Worm (Caenorhabditis elegans): ENCODE results near the gene ZK1067.3.
A peak's percentile ranks its signal among the peaks of the same experiment; 100 is the strongest.

ZK1067.3 gene

ce11 chrII:9262845-9263402 is 39.9 kb downstream of the ZK1067.3 start:
- TF ChIP-seq nhr-84 (tag; optimal IDR thresholded peaks at IDR 0.05) (no peak), elt-3 (tag; optimal IDR thresholded peaks at IDR 0.05) (no peak), unc-86 (tag; optimal IDR thresholded peaks at IDR 0.05) (no peak), ztf-4 (tag; optimal IDR thresholded peaks at IDR 0.05) (no peak), sup-37 (GFP tag; optimal IDR thresholded peaks at IDR 0.05) (no peak), alr-1 (tag; optimal IDR thresholded peaks at IDR 0.05; ENCODE audit: borderline replicate concordance) (no peak)

ce11 chrII:9263784-9264183 is 40.7 kb downstream of the ZK1067.3 start:
- TF ChIP-seq C34B4.2 (tag; optimal IDR thresholded peaks at IDR 0.05) (no peak), unc-86 (tag; optimal IDR thresholded peaks at IDR 0.05) (no peak), fkh-8 (tag; optimal IDR thresholded peaks at IDR 0.05) (peak; percentile 96), jun-1 (tag; optimal IDR thresholded peaks at IDR 0.05) (no peak), xbp-1 (tag; optimal IDR thresholded peaks at IDR 0.05) (no peak), sptf-1 (tag; optimal IDR thresholded peaks at IDR 0.05) (no peak), sup-37 (GFP tag; optimal IDR thresholded peaks at IDR 0.05) (no peak), aha-1 (tag; optimal IDR thresholded peaks at IDR 0.05) (no peak), unc-62 (GFP tag; optimal IDR thresholded peaks at IDR 0.05) (no peak), nhr-77 (tag; optimal IDR thresholded peaks at IDR 0.05) (no peak), lin-13 (GFP tag; optimal IDR thresholded peaks at IDR 0.05) (no peak), unc-98 (GFP tag; IDR thresholded peaks at IDR 0.05) (no peak), vab-15 (tag; optimal IDR thresholded peaks at IDR 0.05) (no peak), grh-1 (GFP tag; IDR thresholded peaks at IDR 0.05) (no peak), efl-1 (optimal IDR thresholded peaks at IDR 0.05) (no peak), efl-1 (GFP tag; optimal IDR thresholded peaks at IDR 0.05 in 1 of 2) (peak in 1 of 2 experiments; percentile 63), irx-1 (tag; optimal IDR thresholded peaks at IDR 0.05) (peak; percentile 21), snpc-4 (tag; optimal IDR thresholded peaks at IDR 0.05) (no peak), fos-1 (tag; optimal IDR thresholded peaks at IDR 0.05) (no peak), dsc-1 (tag; optimal IDR thresholded peaks at IDR 0.05) (peak; percentile 71), egl-27 (tag; optimal IDR thresholded peaks at IDR 0.05) (no peak), nhr-28 (tag; optimal IDR thresholded peaks at IDR 0.05) (no peak), isw-1 (GFP tag; IDR thresholded peaks at IDR 0.05) (no peak), nhr-84 (tag; optimal IDR thresholded peaks at IDR 0.05) (no peak), mab-9 (GFP tag; IDR thresholded peaks at IDR 0.05) (no peak), nhr-90 (tag; optimal IDR thresholded peaks at IDR 0.05; ENCODE audit: poor library complexity) (no peak), tlp-1 (tag; optimal IDR thresholded peaks at IDR 0.05) (no peak), pax-3 (tag; optimal IDR thresholded peaks at IDR 0.05) (peak; percentile 66), fkh-10 (GFP tag; optimal IDR thresholded peaks at IDR 0.05) (peak; percentile 28), pqm-1 (tag; optimal IDR thresholded peaks at IDR 0.05) (no peak), ceh-88 (GFP tag; IDR thresholded peaks at IDR 0.05) (no peak), lin-14 (GFP tag; optimal IDR thresholded peaks at IDR 0.05) (peak; percentile 56), F16B12.6 (tag; optimal IDR thresholded peaks at IDR 0.05) (no peak), nhr-237 (tag; optimal IDR thresholded peaks at IDR 0.05) (no peak), snu-23 (GFP tag; optimal IDR thresholded peaks at IDR 0.05) (peak; percentile 3), fkh-4 (tag; optimal IDR thresholded peaks at IDR 0.05; ENCODE audit: borderline replicate concordance) (no peak), efl-3 (GFP tag; optimal IDR thresholded peaks at IDR 0.05) (no peak), mdl-1 (tag; optimal IDR thresholded peaks at IDR 0.05) (no peak), elt-3 (tag; optimal IDR thresholded peaks at IDR 0.05) (no peak), dpl-1 (GFP tag; optimal IDR thresholded peaks at IDR 0.05) (no peak), nhr-47 (tag; optimal IDR thresholded peaks at IDR 0.05) (peak; percentile 77), C16A3.4 (tag; optimal IDR thresholded peaks at IDR 0.05) (no peak), nhr-19 (GFP tag; conservative IDR thresholded peaks at IDR 0.05) (no peak), mef-2 (tag; optimal IDR thresholded peaks at IDR 0.05) (no peak), ztf-4 (tag; optimal IDR thresholded peaks at IDR 0.05) (no peak), ceh-82 (tag; optimal IDR thresholded peaks at IDR 0.05) (no peak), lsy-2 (tag; optimal IDR thresholded peaks at IDR 0.05) (peak in 1 of 2 experiments; percentile 8), unc-130 (tag; optimal IDR thresholded peaks at IDR 0.05) (no peak), zip-4 (GFP tag; optimal IDR thresholded peaks at IDR 0.05) (no peak), tbx-2 (tag; optimal IDR thresholded peaks at IDR 0.05) (no peak)

All from whole organism, L1 larva.